Worm (Caenorhabditis elegans): ENCODE measurements around the gene Y41D4A.7.

DNA sequence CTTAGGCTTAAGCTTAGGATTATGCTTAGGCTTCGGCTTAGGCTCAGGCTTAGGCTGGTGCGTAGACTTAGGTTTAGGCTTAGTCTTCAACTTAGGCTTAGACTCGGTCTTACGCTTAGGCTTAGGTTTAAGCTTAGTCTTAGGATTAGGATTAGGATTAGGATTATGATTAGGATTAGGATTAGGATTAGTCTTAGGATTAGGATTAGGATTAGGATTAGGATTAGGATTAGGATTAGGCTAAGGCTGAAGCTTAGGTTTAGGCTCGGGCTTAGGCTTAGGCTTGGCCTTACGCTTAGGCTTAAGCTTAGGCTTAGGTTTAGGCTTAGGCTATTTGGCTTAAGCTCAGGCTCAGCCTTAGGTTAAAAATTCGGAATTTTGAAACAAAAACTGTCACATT lies 23.8 kb upstream of the Y41D4A.7 start:
- TF ChIP-seq hlh-6 (tag; optimal IDR thresholded peaks at IDR 0.05) (no peak), pros-1 (tag; optimal IDR thresholded peaks at IDR 0.05) (no peak), zip-5 (tag; optimal IDR thresholded peaks at IDR 0.05) (no peak), lin-11 (tag; optimal IDR thresholded peaks at IDR 0.05) (no peak), elt-2 (tag; optimal IDR thresholded peaks at IDR 0.05) (no peak)

All from whole organism, late embryonic.